Fruit fly (Drosophila melanogaster) whole organism, embryonic: ENCODE data around the gene GXIVsPLA2.

Experiments used
- Awh ChIP-seq: fragments of 200-800 bp; sonication (Bioruptor generic); IDR thresholded peaks from 2 replicates; pipeline ENCODE4, ENCODE4 v1.3.6; 2022; ENCODE audit warnings: missing biosample characterization, missing genetic modification characterization
- Bteb2 ChIP-seq: fragments of 200-800 bp; sonication (Bioruptor generic); optimal IDR thresholded peaks from 2 replicates; lab custom pipeline; 2016; ENCODE audit warnings: missing biosample characterization, missing genetic modification characterization
- CG10209 ChIP-seq: fragments of 200-800 bp; sonication (Bioruptor generic); optimal IDR thresholded peaks from 3 replicates; lab custom pipeline; 2017; ENCODE audit warnings: missing biosample characterization, mild to moderate bottlenecking, missing genetic modification characterization, missing genetic modification reagents
- CG14710 ChIP-seq: fragments of 200-800 bp; sonication (Bioruptor generic); optimal IDR thresholded peaks from 3 replicates; lab custom pipeline; 2019; ENCODE audit warnings: missing biosample characterization, mild to moderate bottlenecking, missing genetic modification characterization, moderate library complexity
- CG15073 ChIP-seq: fragments of 200-800 bp; sonication (Bioruptor generic); optimal IDR thresholded peaks from 2 replicates; lab custom pipeline; 2016; ENCODE audit warnings: missing biosample characterization, missing genetic modification characterization
- CG15696 ChIP-seq: fragments of 200-800 bp; sonication (Bioruptor generic); optimal IDR thresholded peaks from 2 replicates; lab custom pipeline; 2019; ENCODE audit warnings: missing biosample characterization, mild to moderate bottlenecking, missing genetic modification characterization, moderate library complexity
- CG16863 ChIP-seq: fragments of 200-800 bp; sonication (Bioruptor generic); optimal IDR thresholded peaks from 3 replicates; lab custom pipeline; 2016; ENCODE audit warnings: missing biosample characterization, missing genetic modification characterization
- CG17802 ChIP-seq: fragments of 200-800 bp; sonication (Bioruptor generic); optimal IDR thresholded peaks from 2 replicates; lab custom pipeline; 2018; ENCODE audit warnings: missing biosample characterization, mild to moderate bottlenecking, missing genetic modification characterization, moderate library complexity
- CG17829 ChIP-seq: fragments of 200-800 bp; optimal IDR thresholded peaks from 2 replicates; lab custom pipeline; 2019; ENCODE audit warnings: missing biosample characterization, mild to moderate bottlenecking, missing genetic modification characterization, moderate library complexity
- CG1832 ChIP-seq: fragments of 200-800 bp; sonication (Bioruptor generic); optimal IDR thresholded peaks from 2 replicates; lab custom pipeline; 2017; ENCODE audit warnings: missing biosample characterization, mild to moderate bottlenecking, missing genetic modification characterization, inconsistent platforms
- CG18476 ChIP-seq: fragments of 200-800 bp; sonication (Bioruptor generic); optimal IDR thresholded peaks from 2 replicates; lab custom pipeline; 2016; ENCODE audit warnings: missing biosample characterization, mild to moderate bottlenecking, missing genetic modification characterization
- CG2129 ChIP-seq: fragments of 200-800 bp; sonication (Bioruptor generic); IDR thresholded peaks from 2 replicates; pipeline ENCODE4 v1.3.6; 2022; ENCODE audit warnings: missing biosample characterization, missing genetic modification characterization; ENCODE audit not compliant: partially characterized antibody
- CG34224 ChIP-seq: fragments of 200-800 bp; sonication (Bioruptor generic); IDR thresholded peaks from 3 replicates; pipeline ENCODE4 v1.3.6; 2022; ENCODE audit warnings: missing biosample characterization, missing genetic modification characterization; ENCODE audit not compliant: partially characterized antibody
- CG4360 ChIP-seq: fragments of 200-800 bp; sonication (Bioruptor generic); IDR thresholded peaks from 2 replicates; pipeline ENCODE4 v1.3.6; 2022; ENCODE audit warnings: missing biosample characterization, missing genetic modification characterization
- CG4854 ChIP-seq: fragments of 200-800 bp; sonication (Bioruptor generic); optimal IDR thresholded peaks from 2 replicates; lab custom pipeline; 2016; ENCODE audit warnings: missing biosample characterization, missing genetic modification characterization, inconsistent platforms
- CG6175 ChIP-seq: fragments of 200-800 bp; sonication (Bioruptor generic); IDR thresholded peaks from 3 replicates; pipeline ENCODE4 v1.3.6; 2022; ENCODE audit warnings: missing biosample characterization, missing genetic modification characterization
- CG6683 ChIP-seq: fragments of 200-800 bp; sonication (Bioruptor generic); optimal IDR thresholded peaks from 2 replicates; lab custom pipeline; 2017; ENCODE audit warnings: missing biosample characterization, mild to moderate bottlenecking, missing genetic modification characterization, missing genetic modification reagents
- CG7271 ChIP-seq: fragments of 200-800 bp; sonication (Bioruptor generic); optimal IDR thresholded peaks from 2 replicates; lab custom pipeline; 2018; ENCODE audit warnings: missing biosample characterization, mild to moderate bottlenecking, missing genetic modification characterization, moderate library complexity
- CG7963 ChIP-seq: fragments of 200-800 bp; sonication (Bioruptor generic); IDR thresholded peaks from 3 replicates; pipeline ENCODE4 v1.3.6; 2022; ENCODE audit warnings: missing biosample characterization, missing genetic modification characterization; ENCODE audit not compliant: partially characterized antibody
- CG8765 ChIP-seq: fragments of 200-800 bp; sonication (Bioruptor generic); IDR thresholded peaks from 2 replicates; pipeline ENCODE4 v1.3.6; 2022; ENCODE audit warnings: missing biosample characterization, missing genetic modification characterization
- CG8944 ChIP-seq: fragments of 200-800 bp; sonication (Bioruptor generic); optimal IDR thresholded peaks from 3 replicates; lab custom pipeline; 2016; ENCODE audit warnings: missing biosample characterization, missing genetic modification characterization
- CG9727 ChIP-seq: fragments of 200-800 bp; sonication (Bioruptor generic); optimal IDR thresholded peaks from 3 replicates; lab custom pipeline; 2017; ENCODE audit warnings: missing biosample characterization, mild to moderate bottlenecking, missing genetic modification characterization
- CG9797 ChIP-seq: fragments of 200-800 bp; sonication (Bioruptor generic); optimal IDR thresholded peaks from 3 replicates; lab custom pipeline; 2018; ENCODE audit warnings: missing biosample characterization, mild to moderate bottlenecking, missing genetic modification characterization
- D19B ChIP-seq: fragments of 200-800 bp; sonication (Bioruptor generic); optimal IDR thresholded peaks from 2 replicates; lab custom pipeline; 2017; ENCODE audit warnings: missing biosample characterization, mild to moderate bottlenecking, missing genetic modification characterization
- Dfd ChIP-seq, 2 experiments: fragments of >200 bp; optimal IDR thresholded peaks; 2 replicates each; lab custom pipeline; 2017; ENCODE audit warnings: missing biosample characterization in 2 of 2, missing genetic modification characterization in 2 of 2
- Dip3 ChIP-seq: fragments of 200-800 bp; sonication (Bioruptor generic); optimal IDR thresholded peaks from 3 replicates; lab custom pipeline; 2016; ENCODE audit warnings: missing biosample characterization, missing genetic modification characterization
- Med ChIP-seq: fragments of 200-800 bp; sonication (Bioruptor generic); peaks from one replicate; lab custom pipeline; 2016; ENCODE audit warnings: missing biosample characterization, missing genetic modification characterization, mild to moderate bottlenecking, inconsistent platforms, moderate library complexity
- Meics ChIP-seq: fragments of 200-800 bp; sonication (Bioruptor generic); optimal IDR thresholded peaks from 2 replicates; lab custom pipeline; 2017; ENCODE audit warnings: missing biosample characterization, mild to moderate bottlenecking, missing genetic modification characterization
- Nf-YB ChIP-seq: fragments of 200-800 bp; sonication (Bioruptor generic); optimal IDR thresholded peaks from 3 replicates; lab custom pipeline; 2019; ENCODE audit warnings: missing biosample characterization, mild to moderate bottlenecking, missing genetic modification characterization, moderate library complexity
- NfI ChIP-seq: fragments of 200-800 bp; sonication (Bioruptor generic); optimal IDR thresholded peaks from 3 replicates; lab custom pipeline; 2018; ENCODE audit warnings: missing biosample characterization, mild to moderate bottlenecking, missing genetic modification characterization, moderate library complexity
- Oaz ChIP-seq: fragments of 200-800 bp; sonication (Bioruptor generic); IDR thresholded peaks from 2 replicates; pipeline ENCODE4 v1.3.6; 2022; ENCODE audit warnings: missing biosample characterization, missing genetic modification characterization
- Sry-δ ChIP-seq: fragments of 200-800 bp; sonication (Bioruptor generic); optimal IDR thresholded peaks from 2 replicates; lab custom pipeline; 2016; ENCODE audit warnings: missing biosample characterization, missing genetic modification characterization
- Vsx1 ChIP-seq: fragments of 200-800 bp; sonication (Bioruptor generic); optimal IDR thresholded peaks from 2 replicates; lab custom pipeline; 2017; ENCODE audit warnings: missing biosample characterization, mild to moderate bottlenecking, missing genetic modification characterization, missing genetic modification reagents
- Xrp1 ChIP-seq: fragments of 200-800 bp; sonication (Bioruptor generic); IDR thresholded peaks from 2 replicates; pipeline ENCODE4 v1.3.6; 2022; ENCODE audit warnings: missing biosample characterization, missing genetic modification characterization
- ac ChIP-seq: fragments of 200-800 bp; sonication (Bioruptor generic); optimal IDR thresholded peaks from 3 replicates; lab custom pipeline; 2017; ENCODE audit warnings: missing biosample characterization, mild to moderate bottlenecking, missing genetic modification characterization
- cato ChIP-seq: fragments of 200-800 bp; sonication (Bioruptor generic); optimal IDR thresholded peaks from 2 replicates; lab custom pipeline; 2016; ENCODE audit warnings: missing biosample characterization, missing genetic modification characterization, borderline replicate concordance
- chif ChIP-seq, 2 experiments: fragments of 200-800 bp; sonication (Bioruptor generic); optimal IDR thresholded peaks; 3 replicates each; lab custom pipeline; 2016; ENCODE audit warnings: missing biosample characterization in 2 of 2, missing genetic modification characterization in 2 of 2
- chm ChIP-seq: fragments of 200-800 bp; sonication (Bioruptor generic); IDR thresholded peaks from 2 replicates; pipeline ENCODE4 v1.3.6; 2022; ENCODE audit warnings: missing biosample characterization, missing genetic modification characterization
- ci ChIP-seq: fragments of 200-800 bp; sonication (Bioruptor generic); IDR thresholded peaks from 3 replicates; pipeline ENCODE4 v1.3.6; 2022; ENCODE audit warnings: missing biosample characterization, missing genetic modification characterization
- ewg ChIP-seq: fragments of 200-800 bp; sonication (Bioruptor generic); optimal IDR thresholded peaks from 3 replicates; lab custom pipeline; 2017; ENCODE audit warnings: mild to moderate bottlenecking, missing biosample characterization, missing genetic modification reagents, missing genetic modification characterization
- jigr1 ChIP-seq: fragments of 200-800 bp; sonication (Bioruptor generic); IDR thresholded peaks from 3 replicates; pipeline ENCODE4 v1.3.6; 2022; ENCODE audit warnings: missing biosample characterization, missing genetic modification characterization
- jing ChIP-seq: fragments of 200-800 bp; sonication (Bioruptor generic); optimal IDR thresholded peaks from 2 replicates; lab custom pipeline; 2018; ENCODE audit warnings: missing biosample characterization, mild to moderate bottlenecking, missing genetic modification characterization
- lab ChIP-seq: fragments of 200-800 bp; sonication (Bioruptor generic); optimal IDR thresholded peaks from 3 replicates; lab custom pipeline; 2017; ENCODE audit warnings: missing biosample characterization, missing genetic modification characterization, mild to moderate bottlenecking, moderate library complexity, missing genetic modification reagents
- mam ChIP-seq: fragments of 200-800 bp; sonication (Bioruptor generic); optimal IDR thresholded peaks from 3 replicates; lab custom pipeline; 2016; ENCODE audit warnings: missing biosample characterization, missing genetic modification characterization
- mld ChIP-seq: fragments of 200-800 bp; sonication (Bioruptor generic); IDR thresholded peaks from 3 replicates; pipeline ENCODE4 v1.3.6; 2022; ENCODE audit warnings: missing biosample characterization, missing genetic modification characterization; ENCODE audit not compliant: partially characterized antibody
- nerfin-2 ChIP-seq: fragments of 200-800 bp; sonication (Bioruptor generic); IDR thresholded peaks from 2 replicates; pipeline ENCODE4 v1.3.6; 2022; ENCODE audit warnings: missing biosample characterization, missing genetic modification characterization; ENCODE audit not compliant: partially characterized antibody
- pfk ChIP-seq: fragments of 200-800 bp; sonication (Bioruptor generic); optimal IDR thresholded peaks from 2 replicates; lab custom pipeline; 2018; ENCODE audit warnings: missing biosample characterization, mild to moderate bottlenecking, missing genetic modification characterization, moderate library complexity
- ro ChIP-seq: fragments of 200-800 bp; sonication (Bioruptor generic); IDR thresholded peaks from 2 replicates; pipeline ENCODE4 v1.3.6; 2022; ENCODE audit warnings: missing biosample characterization, missing genetic modification characterization
- row ChIP-seq: fragments of 200-800 bp; sonication (Bioruptor generic); IDR thresholded peaks from 3 replicates; pipeline ENCODE4 v1.3.6; 2022; ENCODE audit warnings: missing biosample characterization, missing genetic modification characterization

GXIVsPLA2 gene

dm6 chr3L:15982783-15983432 lies 28.0 kb downstream of the GXIVsPLA2 start, which contains the start of the genes brm and Arl1 (continued):
- TF ChIP-seq Awh (GFP tag; lab: Robert Waterston, UW), result peak; percentile 99
- TF ChIP-seq row (GFP tag; lab: Robert Waterston, UW), result peak; percentile 100
- peak; percentile 99 for TF ChIP-seq CG15696
- TF ChIP-seq mld (GFP tag; lab: Robert Waterston, UW), result no peak
- TF ChIP-seq CG4360 (GFP tag; lab: Robert Waterston, UW), result peak; percentile 85
- peak; percentile 96 for TF ChIP-seq jigr1 (GFP tag; lab: Robert Waterston, UW)
- TF ChIP-seq CG6683, result peak; percentile 95
- peak; percentile 90 for TF ChIP-seq Dip3 (GFP tag; lab: Kevin White, UChicago)
- TF ChIP-seq CG34224 (GFP tag; lab: Robert Waterston, UW), result no peak
- peak; percentile 96 for TF ChIP-seq ewg (GFP tag; lab: Kevin White, UChicago)
- TF ChIP-seq Med (GFP tag; lab: Kevin White, UChicago), result peak; percentile 98
- TF ChIP-seq chif (GFP tag; optimal IDR thresholded peaks at IDR 0.05; lab: Kevin White, UChicago), result peak; percentile 58 to 87
- no peak for TF ChIP-seq CG1832
- TF ChIP-seq ac, result peak; percentile 77
- peak; percentile 82 for TF ChIP-seq pfk
- TF ChIP-seq chm, result peak; percentile 97
- TF ChIP-seq CG9727, result peak; percentile 99
- TF ChIP-seq mam (GFP tag; lab: Kevin White, UChicago), result peak; percentile 93
- peak; percentile 97 for TF ChIP-seq CG7271 (tag; lab: Kevin White, UChicago)
- peak; percentile 90 for TF ChIP-seq CG4854 (GFP tag; lab: Kevin White, UChicago)
- peak; percentile 98 for TF ChIP-seq Meics
- TF ChIP-seq nerfin-2 (GFP tag; lab: Robert Waterston, UW), result peak; percentile 14; the same call in 1 of the 2 replicates
- no peak for TF ChIP-seq CG2129 (GFP tag; lab: Robert Waterston, UW)
- peak; percentile 69 for TF ChIP-seq CG9797
- peak; percentile 93 for TF ChIP-seq CG17802 (tag; lab: Kevin White, UChicago)
- peak; percentile 99 for TF ChIP-seq ci (GFP tag; lab: Robert Waterston, UW)
- peak; percentile 99 for TF ChIP-seq CG6175 (GFP tag; lab: Robert Waterston, UW)
- peak; percentile 98 for TF ChIP-seq CG8765 (GFP tag; lab: Robert Waterston, UW)
- peak; percentile 85 for TF ChIP-seq Nf-YB (GFP tag; lab: Kevin White, UChicago)
- peak; percentile 99 for TF ChIP-seq Oaz (GFP tag; lab: Robert Waterston, UW)
- TF ChIP-seq CG17829, result peak; percentile 99
- peak; percentile 94 for TF ChIP-seq D19B (GFP tag; lab: Kevin White, UChicago)
- TF ChIP-seq CG7963 (GFP tag; lab: Robert Waterston, UW), result no peak
- peak; percentile 63 for TF ChIP-seq Sry-δ
- peak; percentile 96 for TF ChIP-seq cato (GFP tag; lab: Kevin White, UChicago)
- TF ChIP-seq CG16863 (GFP tag; lab: Kevin White, UChicago), result peak; percentile 67
- peak; percentile 97 for TF ChIP-seq ro (GFP tag; lab: Robert Waterston, UW)
- peak; percentile 98 for TF ChIP-seq CG14710 (tag; lab: Kevin White, UChicago)
- TF ChIP-seq lab (GFP tag; lab: Kevin White, UChicago), result peak; percentile 99
- peak; percentile 88 for TF ChIP-seq Bteb2
- TF ChIP-seq CG15073 (GFP tag; lab: Kevin White, UChicago), result peak; percentile 82
- peak in 1 of 2 experiments; percentile 8 for TF ChIP-seq Dfd (GFP tag; optimal IDR thresholded peaks at IDR 0.05; lab: Kevin White, UChicago)
- no peak for TF ChIP-seq Vsx1
- TF ChIP-seq jing (GFP tag; lab: Kevin White, UChicago), result peak; percentile 92
- TF ChIP-seq CG8944 (GFP tag; lab: Kevin White, UChicago), result peak; percentile 78
- peak; percentile 98 for TF ChIP-seq CG10209 (GFP tag; lab: Kevin White, UChicago)
- TF ChIP-seq NfI (GFP tag; lab: Kevin White, UChicago), result peak; percentile 99
- TF ChIP-seq CG18476 (GFP tag; lab: Kevin White, UChicago), result peak; percentile 96
- TF ChIP-seq Xrp1 (GFP tag; lab: Robert Waterston, UW), result peak; percentile 99
